Worm (Caenorhabditis elegans) whole organism, L2 larva: Measurements from ENCODE around the gene K10D2.8.

Source experiments
- R02D3.7 ChIP-seq: fragments of 150-350 bp; optimal IDR thresholded peaks from 2 replicates; lab custom pipeline; 2014; ENCODE audit warnings: missing biosample characterization, missing genetic modification characterization
- Y55F3AM.14 ChIP-seq: fragments of 200-800 bp; sonication (Bioruptor generic); optimal IDR thresholded peaks from 2 replicates; lab custom pipeline; 2018; ENCODE audit warnings: mild to moderate bottlenecking, missing genetic modification characterization, missing compliant biosample characterization
- aly-2 ChIP-seq: fragments of 150-350 bp; optimal IDR thresholded peaks from 2 replicates; lab custom pipeline; 2014; ENCODE audit warnings: missing biosample characterization, missing genetic modification characterization
- ama-1 ChIP-seq: fragments of 150-350 bp; optimal IDR thresholded peaks from 2 replicates; lab custom pipeline; 2018; ENCODE audit warnings: inconsistent platforms
- dmd-4 ChIP-seq: sonication (generic microtip); optimal IDR thresholded peaks from 2 replicates; lab custom pipeline; 2017; ENCODE audit warnings: missing biosample characterization, missing genetic modification characterization
- lin-13 ChIP-seq: fragments of 150-350 bp; optimal IDR thresholded peaks from 2 replicates; lab custom pipeline; 2014; ENCODE audit warnings: missing biosample characterization, missing genetic modification reagents, missing genetic modification characterization
- lin-39 ChIP-seq: fragments of 150-350 bp; optimal IDR thresholded peaks from 2 replicates; lab custom pipeline; 2014; ENCODE audit warnings: missing biosample characterization, missing genetic modification reagents, missing genetic modification characterization
- nhr-11 ChIP-seq: fragments of 150-350 bp; optimal IDR thresholded peaks from 2 replicates; lab custom pipeline; 2014; ENCODE audit warnings: missing biosample characterization, missing genetic modification characterization
- nhr-237 ChIP-seq: fragments of 150-350 bp; optimal IDR thresholded peaks from 2 replicates; lab custom pipeline; 2014; ENCODE audit warnings: missing biosample characterization, missing genetic modification characterization
- nhr-77 ChIP-seq: fragments of 150-350 bp; optimal IDR thresholded peaks from 2 replicates; lab custom pipeline; 2014; ENCODE audit warnings: missing biosample characterization, missing genetic modification characterization

- no peak for TF ChIP-seq lin-39 (tag; lab: Kevin White, UChicago)
- no peak for TF ChIP-seq aly-2 (tag; lab: Kevin White, UChicago)
- TF ChIP-seq nhr-11 (tag; lab: Kevin White, UChicago) = no peak
- TF ChIP-seq nhr-77 (tag; lab: Kevin White, UChicago) = no peak
- no peak for TF ChIP-seq R02D3.7 (tag; lab: Kevin White, UChicago)
- TF ChIP-seq dmd-4 (tag; lab: Kevin White, UChicago) = no peak
- TF ChIP-seq nhr-237 = no peak
- TF ChIP-seq ama-1 (lab: Kevin White, UChicago) = no peak
- no peak for TF ChIP-seq lin-13 (GFP tag; lab: Kevin White, UChicago)
- no peak for TF ChIP-seq Y55F3AM.14 (GFP tag; lab: Kevin White, UChicago)
These were observed 41.2 kb downstream of the K10D2.8 start for ce11 chrIII:5229511-5230250.
